Worm (Caenorhabditis elegans) whole organism, L1 larva: ENCODE measurements around the gene F32G8.3.
A peak's percentile ranks its signal among the peaks of the same experiment; 100 is the strongest.

ENCODE experiments used
- C04F5.9 ChIP-seq: sonication (generic microtip); optimal IDR thresholded peaks from 2 replicates; lab custom pipeline; 2016; ENCODE audit warnings: missing genetic modification characterization, missing compliant biosample characterization
- Y116A8C.19 ChIP-seq: sonication (generic microtip); optimal IDR thresholded peaks from 2 replicates; lab custom pipeline; 2016; ENCODE audit warnings: missing compliant biosample characterization, missing genetic modification characterization, borderline replicate concordance
- alr-1 ChIP-seq: fragments of 200-800 bp; sonication (Bioruptor generic); optimal IDR thresholded peaks from 2 replicates; lab custom pipeline; 2018; ENCODE audit warnings: borderline replicate concordance, mild to moderate bottlenecking, missing genetic modification characterization, missing compliant biosample characterization
- blmp-1 ChIP-seq: fragments of 150-350 bp; optimal IDR thresholded peaks from 2 replicates; lab custom pipeline; 2014; ENCODE audit warnings: missing biosample characterization, missing genetic modification characterization
- ceh-63 ChIP-seq: fragments of 200-800 bp; sonication (Bioruptor generic); optimal IDR thresholded peaks from 2 replicates; lab custom pipeline; 2018; ENCODE audit warnings: mild to moderate bottlenecking, missing genetic modification characterization, missing compliant biosample characterization
- ces-1 ChIP-seq: fragments of 150-350 bp; optimal IDR thresholded peaks from 2 replicates; lab custom pipeline; 2014; ENCODE audit warnings: missing biosample characterization, missing genetic modification reagents, missing genetic modification characterization
- efl-1 ChIP-seq, 4 experiments: fragments of 150-350 bp; optimal IDR thresholded peaks in 3 of 4; peaks in 1 of 4; 1 replicate in 1 of 4; 2 replicates in 3 of 4; lab custom pipeline; 2014; ENCODE audit warnings: missing biosample characterization in 2 of 4, missing genetic modification characterization in 2 of 4, missing genetic modification reagents in 2 of 4
- egl-27 ChIP-seq, 2 experiments: fragments of 150-350 bp in 1 of 2; sonication (generic microtip); optimal IDR thresholded peaks; 3 replicates each; lab custom pipeline; 2017 to 2018; ENCODE audit warnings: missing biosample characterization in 2 of 2, missing genetic modification characterization in 2 of 2, missing genetic modification reagents in 2 of 2
- elt-2 ChIP-seq: sonication (generic microtip); optimal IDR thresholded peaks from 2 replicates; lab custom pipeline; 2016; ENCODE audit warnings: missing genetic modification characterization, mild to moderate bottlenecking, inconsistent platforms, missing compliant biosample characterization, missing genetic modification reagents
- elt-3 ChIP-seq, 6 experiments: fragments of 150-350 bp in 1 of 6; sonication (generic microtip); optimal IDR thresholded peaks; 2 replicates each; lab custom pipeline; 2017 to 2018; ENCODE audit warnings: missing biosample characterization in 6 of 6, missing genetic modification characterization in 6 of 6, inconsistent platforms in 1 of 6
- fkh-4 ChIP-seq: sonication (generic microtip); optimal IDR thresholded peaks from 2 replicates; lab custom pipeline; 2016; ENCODE audit warnings: missing compliant biosample characterization, missing genetic modification characterization, borderline replicate concordance
- hpl-2 ChIP-seq: fragments of 150-350 bp; optimal IDR thresholded peaks from 2 replicates; lab custom pipeline; 2014; ENCODE audit warnings: missing biosample characterization, missing genetic modification reagents, missing genetic modification characterization
- lin-14 ChIP-seq: fragments of 200-800 bp; sonication (Bioruptor generic); optimal IDR thresholded peaks from 2 replicates; lab custom pipeline; 2018; ENCODE audit warnings: mild to moderate bottlenecking, missing genetic modification characterization, moderate library complexity, missing compliant biosample characterization
- lin-35 ChIP-seq, 2 experiments: fragments of 150-350 bp; optimal IDR thresholded peaks; 2 replicates each; lab custom pipeline; 2014; ENCODE audit warnings: missing biosample characterization in 2 of 2, missing genetic modification characterization in 2 of 2, missing genetic modification reagents in 2 of 2
- lsy-2 ChIP-seq, 2 experiments: fragments of 150-350 bp; optimal IDR thresholded peaks; 2 replicates each; lab custom pipeline; 2014; ENCODE audit warnings: missing biosample characterization in 2 of 2, missing genetic modification characterization in 2 of 2
- mef-2 ChIP-seq: fragments of 150-350 bp; optimal IDR thresholded peaks from 2 replicates; lab custom pipeline; 2014; ENCODE audit warnings: missing biosample characterization, missing genetic modification characterization
- nhr-12 ChIP-seq: sonication (generic microtip); optimal IDR thresholded peaks from 2 replicates; lab custom pipeline; 2017; ENCODE audit warnings: missing biosample characterization, missing genetic modification characterization
- nhr-20 ChIP-seq: sonication (generic microtip); optimal IDR thresholded peaks from 2 replicates; lab custom pipeline; 2016; ENCODE audit warnings: mild to moderate bottlenecking, missing genetic modification characterization, missing compliant biosample characterization
- nhr-47 ChIP-seq: sonication (generic microtip); optimal IDR thresholded peaks from 2 replicates; lab custom pipeline; 2016; ENCODE audit warnings: mild to moderate bottlenecking, missing genetic modification characterization, moderate library complexity, missing compliant biosample characterization
- nhr-76 ChIP-seq: sonication (generic microtip); optimal IDR thresholded peaks from 2 replicates; lab custom pipeline; 2017; ENCODE audit warnings: missing biosample characterization, missing genetic modification characterization
- nhr-84 ChIP-seq: sonication (generic microtip); optimal IDR thresholded peaks from 2 replicates; lab custom pipeline; 2017; ENCODE audit warnings: missing biosample characterization, missing genetic modification characterization
- nhr-85 ChIP-seq: sonication (generic microtip); peaks from one replicate; lab custom pipeline; 2016; ENCODE audit warnings: missing genetic modification characterization, inconsistent platforms, missing compliant biosample characterization
- pag-3 ChIP-seq: sonication (generic microtip); optimal IDR thresholded peaks from 2 replicates; lab custom pipeline; 2017; ENCODE audit warnings: missing genetic modification characterization, mild to moderate bottlenecking, missing compliant biosample characterization, antibody characterized with exemption, borderline replicate concordance; ENCODE audit not compliant: insufficient read depth
- pax-3 ChIP-seq: fragments of 200-800 bp; sonication (Bioruptor generic); optimal IDR thresholded peaks from 2 replicates; lab custom pipeline; 2018; ENCODE audit warnings: mild to moderate bottlenecking, missing genetic modification characterization, moderate library complexity, missing compliant biosample characterization
- snu-23 ChIP-seq: sonication (generic microtip); optimal IDR thresholded peaks from 2 replicates; lab custom pipeline; 2016; ENCODE audit warnings: missing genetic modification characterization, missing compliant biosample characterization
- unc-130 ChIP-seq: fragments of 150-350 bp; optimal IDR thresholded peaks from 2 replicates; lab custom pipeline; 2017; ENCODE audit warnings: missing biosample characterization, missing genetic modification characterization, inconsistent platforms
- unc-30 ChIP-seq: sonication (generic microtip); optimal IDR thresholded peaks from 2 replicates; lab custom pipeline; 2017; ENCODE audit warnings: missing biosample characterization, missing genetic modification characterization
- unc-98 ChIP-seq: fragments of 200-800 bp; sonication (Bioruptor generic); IDR thresholded peaks from 2 replicates; pipeline ENCODE4 v1.3.6; 2022; ENCODE audit warnings: missing genetic modification characterization, missing compliant biosample characterization

F32G8.3 gene

DNA sequence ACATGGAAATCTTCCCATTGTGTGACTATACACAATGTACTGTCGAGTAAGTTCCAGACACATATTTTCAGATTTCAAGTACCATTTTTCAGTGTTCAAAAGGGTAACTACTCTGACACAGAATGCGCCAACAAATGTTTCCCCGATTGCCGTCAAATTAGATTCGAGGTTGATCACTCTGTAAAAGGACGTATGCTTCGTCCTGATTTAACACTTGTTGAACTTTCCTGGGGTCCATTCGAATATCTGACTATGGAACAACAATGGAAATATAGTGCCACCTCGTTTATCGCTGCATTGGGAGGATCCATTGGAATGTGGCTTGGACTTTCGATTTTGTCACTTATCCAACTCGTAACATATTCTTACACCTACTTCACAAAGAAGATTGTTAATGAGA is 19.1 kb upstream of the F32G8.3 start:
- TF ChIP-seq egl-27 (tag; optimal IDR thresholded peaks at IDR 0.05; lab: Kevin White, UChicago) (no peak), blmp-1 (tag; lab: Kevin White, UChicago) (peak; percentile 5)

ce11 chrV:10572614-10573013 is 17.5 kb upstream of the F32G8.3 start, which contains the start of gene del-6:
TSS of gene del-6 (plus strand) at chrV:10572914.
- no peak for TF ChIP-seq nhr-47 (tag; lab: Kevin White, UChicago)
- TF ChIP-seq nhr-12 = no peak
- no peak for TF ChIP-seq hpl-2 (GFP tag; lab: Kevin White, UChicago)
- no peak for TF ChIP-seq Y116A8C.19 (tag; lab: Kevin White, UChicago)
- no peak for TF ChIP-seq ceh-63 (GFP tag; lab: Kevin White, UChicago)

DNA sequence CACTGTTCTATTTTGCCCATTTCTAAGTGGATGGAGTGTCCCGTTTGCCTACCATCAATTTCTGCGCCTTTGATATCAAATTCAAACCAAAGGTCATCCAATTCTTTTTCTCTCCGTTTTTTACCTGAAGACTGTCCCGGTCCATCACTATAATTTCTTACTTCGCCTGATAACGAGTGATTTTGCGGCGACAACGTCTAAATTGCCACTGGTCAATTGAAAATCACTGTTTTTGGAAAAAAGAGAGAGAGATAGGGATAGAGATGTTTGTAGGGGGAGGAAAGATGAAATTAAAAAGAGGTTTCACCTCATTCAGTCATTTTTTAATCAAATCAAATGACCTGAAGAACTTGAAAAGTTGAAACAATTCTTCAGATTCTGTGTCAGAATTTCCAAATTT is 16.4 kb upstream of the F32G8.3 start:
- no peak for TF ChIP-seq fkh-4 (tag; lab: Kevin White, UChicago)
- peak in 1 of 2 experiments; percentile 2 for TF ChIP-seq lsy-2 (tag; optimal IDR thresholded peaks at IDR 0.05; lab: Kevin White, UChicago)
- TF ChIP-seq C04F5.9 (tag; lab: Kevin White, UChicago) = no peak
- TF ChIP-seq nhr-76 (tag; lab: Kevin White, UChicago) = no peak
- peak; percentile 59 for TF ChIP-seq lin-14
- peak; percentile 76 for TF ChIP-seq nhr-85 (tag; lab: Kevin White, UChicago)
- TF ChIP-seq nhr-20 (tag; lab: Kevin White, UChicago) = peak; percentile 2
- TF ChIP-seq elt-3 (tag; optimal IDR thresholded peaks at IDR 0.05; lab: Kevin White, UChicago) = peak in 2 of 6 experiments; percentile 44 to 65
- no peak for TF ChIP-seq unc-98 (GFP tag; lab: Robert Waterston, UW)
- TF ChIP-seq lin-35 (GFP tag; optimal IDR thresholded peaks at IDR 0.05; lab: Kevin White, UChicago) = peak in 1 of 2 experiments; percentile 18
- TF ChIP-seq blmp-1 (tag; lab: Kevin White, UChicago) = peak; percentile 70
- no peak for TF ChIP-seq nhr-84 (tag; lab: Kevin White, UChicago)
- TF ChIP-seq, all 84 proteins: peak for 7

DNA sequence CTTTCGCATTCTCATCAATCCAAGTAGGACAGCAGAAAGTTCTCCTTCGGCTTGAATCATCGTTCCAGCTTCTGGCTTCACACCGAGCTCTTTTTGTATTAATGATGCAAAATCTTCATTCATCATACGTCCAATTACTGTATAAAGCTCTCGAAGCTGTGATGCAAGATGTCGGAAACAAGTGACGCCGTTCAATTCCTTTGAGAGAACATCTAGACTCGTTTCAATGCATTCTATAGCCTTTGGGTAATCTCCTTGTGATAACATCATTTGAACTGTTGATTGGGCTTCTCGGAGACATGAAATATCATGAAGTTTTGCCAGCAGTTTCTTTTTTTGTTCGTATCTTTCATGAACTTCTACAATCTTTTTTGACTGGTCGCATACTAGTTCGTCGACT is 13.4 kb upstream of the F32G8.3 start:
- no peak for TF ChIP-seq unc-130 (tag; lab: Kevin White, UChicago)
- no peak for TF ChIP-seq unc-98 (GFP tag; lab: Robert Waterston, UW)
- TF ChIP-seq snu-23 = no peak
- no peak for TF ChIP-seq mef-2 (tag; lab: Kevin White, UChicago)

DNA sequence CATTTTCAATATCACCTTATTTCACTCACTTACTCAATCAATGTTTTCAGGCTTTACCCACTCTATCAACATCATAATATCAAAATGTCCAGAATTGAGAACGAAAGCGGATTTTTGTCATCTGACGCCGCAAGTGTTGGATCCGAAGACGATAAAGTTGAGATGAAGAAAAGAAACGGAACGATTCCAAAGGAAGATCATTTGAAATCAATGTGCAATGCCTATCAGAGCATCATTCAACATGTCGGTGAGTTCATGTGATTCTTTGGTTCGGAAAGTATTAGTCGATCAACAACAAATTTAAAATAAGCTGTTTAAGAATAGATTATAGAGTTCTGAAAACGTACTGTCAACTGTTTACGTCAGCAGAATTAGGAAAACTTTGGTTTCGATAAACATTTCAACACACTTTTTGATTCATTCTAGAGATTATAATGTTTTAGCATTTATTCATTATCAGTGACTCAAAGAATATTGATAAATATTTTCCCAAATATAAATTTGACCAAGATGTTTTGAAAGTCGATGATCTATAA is 9.8 kb upstream of the F32G8.3 start, which contains the start of gene cat-4:
cat-4 (plus strand) TSS at position 51 of the 536 bp plus-strand sequence.
- peak; percentile 80 for TF ChIP-seq elt-2 (tag; lab: Kevin White, UChicago)
- TF ChIP-seq alr-1 (tag; lab: Kevin White, UChicago) = no peak
- TF ChIP-seq, all 84 proteins: peak for 1

DNA sequence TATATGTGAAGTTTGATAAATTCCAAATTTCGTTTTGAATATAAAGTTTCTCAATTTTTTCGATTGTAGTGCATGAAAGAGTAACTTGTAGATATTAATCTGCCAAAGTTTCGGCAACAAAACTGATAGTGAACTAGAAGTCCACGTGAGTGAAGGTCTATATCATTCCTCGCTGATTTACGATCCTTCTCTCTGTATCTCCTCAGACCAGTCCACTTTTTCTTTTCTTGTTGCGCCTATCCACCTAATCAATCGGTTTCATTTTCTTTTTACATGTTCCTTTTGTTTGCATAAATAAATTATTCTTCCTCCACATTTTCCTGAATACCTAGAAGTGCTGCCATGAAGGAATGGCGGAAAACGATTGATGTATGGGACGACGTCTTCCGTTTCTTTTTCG is 9.0 kb upstream of the F32G8.3 start:
- TF ChIP-seq efl-1 (optimal IDR thresholded peaks at IDR 0.05; lab: Kevin White, UChicago) (no peak), efl-1 (GFP tag; optimal IDR thresholded peaks at IDR 0.05 in 1 of 2; lab: Kevin White, UChicago) (peak in 1 of 2 experiments; percentile 81), ces-1 (GFP tag; lab: Kevin White, UChicago) (no peak), pag-3 (no peak), elt-3 (tag; optimal IDR thresholded peaks at IDR 0.05; lab: Kevin White, UChicago) (peak in 1 of 6 experiments; percentile 35), unc-30 (no peak), blmp-1 (tag; lab: Kevin White, UChicago) (peak; percentile 84), pax-3 (tag; lab: Kevin White, UChicago) (no peak), nhr-85 (tag; lab: Kevin White, UChicago) (peak; percentile 48)
- TF ChIP-seq, all 84 proteins: peak for 4
